Worm (Caenorhabditis elegans) whole organism, L1 larva: Measurements from ENCODE around the gene rab-30.
A peak's percentile ranks its signal among the peaks of the same experiment; 100 is the strongest.

Experiments
- F16B12.6 ChIP-seq: fragments of 150-350 bp; optimal IDR thresholded peaks from 2 replicates; lab custom pipeline; 2014; ENCODE audit warnings: missing biosample characterization, missing genetic modification characterization
- Y116A8C.19 ChIP-seq: sonication (generic microtip); optimal IDR thresholded peaks from 2 replicates; lab custom pipeline; 2016; ENCODE audit warnings: missing compliant biosample characterization, missing genetic modification characterization, borderline replicate concordance
- alr-1 ChIP-seq: fragments of 200-800 bp; sonication (Bioruptor generic); optimal IDR thresholded peaks from 2 replicates; lab custom pipeline; 2018; ENCODE audit warnings: borderline replicate concordance, mild to moderate bottlenecking, missing genetic modification characterization, missing compliant biosample characterization
- ama-1 ChIP-seq: fragments of 150-350 bp; optimal IDR thresholded peaks from 2 replicates; lab custom pipeline; 2014
- ceh-63 ChIP-seq: fragments of 200-800 bp; sonication (Bioruptor generic); optimal IDR thresholded peaks from 2 replicates; lab custom pipeline; 2018; ENCODE audit warnings: mild to moderate bottlenecking, missing genetic modification characterization, missing compliant biosample characterization
- ceh-8 ChIP-seq: fragments of 200-800 bp; sonication (Bioruptor generic); optimal IDR thresholded peaks from 2 replicates; lab custom pipeline; 2018; ENCODE audit warnings: mild to moderate bottlenecking, missing genetic modification characterization, moderate library complexity, missing compliant biosample characterization
- ceh-82 ChIP-seq, 3 experiments: fragments of 150-350 bp in 1 of 3; sonication (generic microtip) in 2 of 3; optimal IDR thresholded peaks; 2 replicates each; lab custom pipeline; 2014 to 2017; ENCODE audit warnings: missing biosample characterization in 3 of 3, missing genetic modification characterization in 3 of 3
- ceh-88 ChIP-seq: fragments of 200-800 bp; sonication (Bioruptor generic); IDR thresholded peaks from 2 replicates; pipeline ENCODE4 v1.3.6; 2022; ENCODE audit warnings: missing genetic modification characterization, missing compliant biosample characterization
- ces-1 ChIP-seq: fragments of 150-350 bp; optimal IDR thresholded peaks from 2 replicates; lab custom pipeline; 2014; ENCODE audit warnings: missing biosample characterization, missing genetic modification reagents, missing genetic modification characterization
- dpl-1 ChIP-seq, 3 experiments: fragments of 150-350 bp in 2 of 3; sonication (generic microtip) in 1 of 3; optimal IDR thresholded peaks; 2 replicates each; lab custom pipeline; 2014 to 2017; ENCODE audit warnings: missing biosample characterization in 3 of 3, missing genetic modification characterization in 3 of 3, missing genetic modification reagents in 3 of 3
- dsc-1 ChIP-seq: sonication (generic microtip); optimal IDR thresholded peaks from 2 replicates; lab custom pipeline; 2016; ENCODE audit warnings: mild to moderate bottlenecking, missing genetic modification characterization, missing compliant biosample characterization
- efl-1 ChIP-seq, 4 experiments: fragments of 150-350 bp; optimal IDR thresholded peaks in 3 of 4; peaks in 1 of 4; 1 replicate in 1 of 4; 2 replicates in 3 of 4; lab custom pipeline; 2014; ENCODE audit warnings: missing biosample characterization in 2 of 4, missing genetic modification characterization in 2 of 4, missing genetic modification reagents in 2 of 4
- efl-3 ChIP-seq: fragments of 200-800 bp; sonication (Bioruptor generic); optimal IDR thresholded peaks from 2 replicates; lab custom pipeline; 2018; ENCODE audit warnings: mild to moderate bottlenecking, missing genetic modification characterization, missing compliant biosample characterization
- egl-13 ChIP-seq: sonication (generic microtip); optimal IDR thresholded peaks from 2 replicates; lab custom pipeline; 2016; ENCODE audit warnings: missing genotype, missing genetic modification reagents, missing genetic modification characterization, missing compliant biosample characterization
- egl-27 ChIP-seq, 2 experiments: fragments of 150-350 bp in 1 of 2; sonication (generic microtip); optimal IDR thresholded peaks; 3 replicates each; lab custom pipeline; 2017 to 2018; ENCODE audit warnings: missing biosample characterization in 2 of 2, missing genetic modification characterization in 2 of 2, missing genetic modification reagents in 2 of 2
- elt-2 ChIP-seq: sonication (generic microtip); optimal IDR thresholded peaks from 2 replicates; lab custom pipeline; 2016; ENCODE audit warnings: missing genetic modification characterization, mild to moderate bottlenecking, inconsistent platforms, missing compliant biosample characterization, missing genetic modification reagents
- elt-3 ChIP-seq, 6 experiments: fragments of 150-350 bp in 1 of 6; sonication (generic microtip); optimal IDR thresholded peaks; 2 replicates each; lab custom pipeline; 2017 to 2018; ENCODE audit warnings: missing biosample characterization in 6 of 6, missing genetic modification characterization in 6 of 6, inconsistent platforms in 1 of 6
- ets-5 ChIP-seq: fragments of 200-800 bp; sonication (Bioruptor generic); IDR thresholded peaks from 2 replicates; pipeline ENCODE4 v1.3.6; 2022; ENCODE audit warnings: missing genetic modification characterization, missing compliant biosample characterization
- fos-1 ChIP-seq: fragments of 150-350 bp; optimal IDR thresholded peaks from 2 replicates; lab custom pipeline; 2014; ENCODE audit warnings: missing biosample characterization, missing genetic modification characterization
- grh-1 ChIP-seq: fragments of 200-800 bp; sonication (Bioruptor generic); IDR thresholded peaks from 2 replicates; pipeline ENCODE4 v1.3.6; 2022; ENCODE audit warnings: missing genetic modification reagents, missing genetic modification characterization, missing compliant biosample characterization
- hlh-4 ChIP-seq: sonication (generic microtip); optimal IDR thresholded peaks from 2 replicates; lab custom pipeline; 2016; ENCODE audit warnings: mild to moderate bottlenecking, missing genetic modification characterization, missing compliant biosample characterization
- lin-13 ChIP-seq: fragments of 150-350 bp; optimal IDR thresholded peaks from 2 replicates; lab custom pipeline; 2014; ENCODE audit warnings: missing biosample characterization, missing genetic modification reagents, missing genetic modification characterization
- lin-14 ChIP-seq: fragments of 200-800 bp; sonication (Bioruptor generic); optimal IDR thresholded peaks from 2 replicates; lab custom pipeline; 2018; ENCODE audit warnings: mild to moderate bottlenecking, missing genetic modification characterization, moderate library complexity, missing compliant biosample characterization
- lin-15B ChIP-seq: fragments of 150-350 bp; sonication (generic microtip); optimal IDR thresholded peaks from 3 replicates; lab custom pipeline; 2014; ENCODE audit warnings: missing biosample characterization, missing genetic modification characterization
- lin-35 ChIP-seq, 2 experiments: fragments of 150-350 bp; optimal IDR thresholded peaks; 2 replicates each; lab custom pipeline; 2014; ENCODE audit warnings: missing biosample characterization in 2 of 2, missing genetic modification characterization in 2 of 2, missing genetic modification reagents in 2 of 2
- lsy-2 ChIP-seq, 2 experiments: fragments of 150-350 bp; optimal IDR thresholded peaks; 2 replicates each; lab custom pipeline; 2014; ENCODE audit warnings: missing biosample characterization in 2 of 2, missing genetic modification characterization in 2 of 2
- mdl-1 ChIP-seq, 2 experiments: fragments of 150-350 bp; optimal IDR thresholded peaks; 2 replicates each; lab custom pipeline; 2014 to 2017; ENCODE audit warnings: missing biosample characterization in 2 of 2, missing genetic modification characterization in 2 of 2, inconsistent platforms in 1 of 2
- nhr-11 ChIP-seq: fragments of 150-350 bp; optimal IDR thresholded peaks from 2 replicates; lab custom pipeline; 2014; ENCODE audit warnings: missing biosample characterization, missing genetic modification characterization
- nhr-12 ChIP-seq: sonication (generic microtip); optimal IDR thresholded peaks from 2 replicates; lab custom pipeline; 2017; ENCODE audit warnings: missing biosample characterization, missing genetic modification characterization
- nhr-20 ChIP-seq: sonication (generic microtip); optimal IDR thresholded peaks from 2 replicates; lab custom pipeline; 2016; ENCODE audit warnings: mild to moderate bottlenecking, missing genetic modification characterization, missing compliant biosample characterization
- nhr-237 ChIP-seq: fragments of 150-350 bp; optimal IDR thresholded peaks from 2 replicates; lab custom pipeline; 2014; ENCODE audit warnings: missing biosample characterization, missing genetic modification characterization
- nhr-71 ChIP-seq: sonication (generic microtip); optimal IDR thresholded peaks from 2 replicates; lab custom pipeline; 2016; ENCODE audit warnings: mild to moderate bottlenecking, missing genetic modification characterization, moderate library complexity, missing compliant biosample characterization
- nhr-76 ChIP-seq: sonication (generic microtip); optimal IDR thresholded peaks from 2 replicates; lab custom pipeline; 2017; ENCODE audit warnings: missing biosample characterization, missing genetic modification characterization
- nhr-85 ChIP-seq: sonication (generic microtip); peaks from one replicate; lab custom pipeline; 2016; ENCODE audit warnings: missing genetic modification characterization, inconsistent platforms, missing compliant biosample characterization
- pag-3 ChIP-seq: sonication (generic microtip); optimal IDR thresholded peaks from 2 replicates; lab custom pipeline; 2017; ENCODE audit warnings: missing genetic modification characterization, mild to moderate bottlenecking, missing compliant biosample characterization, antibody characterized with exemption, borderline replicate concordance; ENCODE audit not compliant: insufficient read depth
- pax-3 ChIP-seq: fragments of 200-800 bp; sonication (Bioruptor generic); optimal IDR thresholded peaks from 2 replicates; lab custom pipeline; 2018; ENCODE audit warnings: mild to moderate bottlenecking, missing genetic modification characterization, moderate library complexity, missing compliant biosample characterization
- pqm-1 ChIP-seq: sonication (generic microtip); optimal IDR thresholded peaks from 3 replicates; lab custom pipeline; 2017; ENCODE audit warnings: missing biosample characterization, missing genetic modification characterization
- rnt-1 ChIP-seq: sonication (generic microtip); optimal IDR thresholded peaks from 2 replicates; lab custom pipeline; 2016; ENCODE audit warnings: mild to moderate bottlenecking, missing genetic modification characterization, moderate library complexity, missing compliant biosample characterization
- skn-1 ChIP-seq: fragments of 150-350 bp; optimal IDR thresholded peaks from 2 replicates; lab custom pipeline; 2014; ENCODE audit warnings: missing biosample characterization, missing genetic modification characterization
- snpc-4 ChIP-seq: fragments of 150-350 bp; optimal IDR thresholded peaks from 2 replicates; lab custom pipeline; 2014; ENCODE audit warnings: missing biosample characterization, missing genetic modification characterization
- snu-23 ChIP-seq: sonication (generic microtip); optimal IDR thresholded peaks from 2 replicates; lab custom pipeline; 2016; ENCODE audit warnings: missing genetic modification characterization, missing compliant biosample characterization
- sptf-1 ChIP-seq: fragments of 150-350 bp; optimal IDR thresholded peaks from 2 replicates; lab custom pipeline; 2014; ENCODE audit warnings: missing biosample characterization, missing genetic modification characterization
- sup-37 ChIP-seq: fragments of 200-800 bp; sonication (Bioruptor generic); optimal IDR thresholded peaks from 2 replicates; lab custom pipeline; 2018; ENCODE audit warnings: mild to moderate bottlenecking, missing genetic modification characterization, missing compliant biosample characterization
- swsn-7 ChIP-seq: sonication (generic microtip); optimal IDR thresholded peaks from 2 replicates; lab custom pipeline; 2016; ENCODE audit warnings: missing genetic modification characterization, missing compliant biosample characterization
- tbx-2 ChIP-seq: sonication (generic microtip); optimal IDR thresholded peaks from 2 replicates; lab custom pipeline; 2016; ENCODE audit warnings: missing genetic modification characterization, missing compliant biosample characterization
- unc-130 ChIP-seq: fragments of 150-350 bp; optimal IDR thresholded peaks from 2 replicates; lab custom pipeline; 2017; ENCODE audit warnings: missing biosample characterization, missing genetic modification characterization, inconsistent platforms
- unc-30 ChIP-seq: sonication (generic microtip); optimal IDR thresholded peaks from 2 replicates; lab custom pipeline; 2017; ENCODE audit warnings: missing biosample characterization, missing genetic modification characterization
- unc-62 ChIP-seq: fragments of 150-350 bp; optimal IDR thresholded peaks from 2 replicates; lab custom pipeline; 2014; ENCODE audit warnings: missing biosample characterization, missing genetic modification reagents, missing genetic modification characterization
- unc-98 ChIP-seq: fragments of 200-800 bp; sonication (Bioruptor generic); IDR thresholded peaks from 2 replicates; pipeline ENCODE4 v1.3.6; 2022; ENCODE audit warnings: missing genetic modification characterization, missing compliant biosample characterization
- ztf-11 ChIP-seq, 2 experiments: sonication (generic microtip); optimal IDR thresholded peaks; 2 replicates each; lab custom pipeline; 2016 to 2017; ENCODE audit warnings: missing genetic modification characterization in 2 of 2, missing biosample characterization in 1 of 2, missing compliant biosample characterization in 1 of 2
- ztf-4 ChIP-seq: fragments of 150-350 bp; optimal IDR thresholded peaks from 2 replicates; lab custom pipeline; 2014; ENCODE audit warnings: missing biosample characterization, missing genetic modification characterization

The rab-30 gene

DNA sequence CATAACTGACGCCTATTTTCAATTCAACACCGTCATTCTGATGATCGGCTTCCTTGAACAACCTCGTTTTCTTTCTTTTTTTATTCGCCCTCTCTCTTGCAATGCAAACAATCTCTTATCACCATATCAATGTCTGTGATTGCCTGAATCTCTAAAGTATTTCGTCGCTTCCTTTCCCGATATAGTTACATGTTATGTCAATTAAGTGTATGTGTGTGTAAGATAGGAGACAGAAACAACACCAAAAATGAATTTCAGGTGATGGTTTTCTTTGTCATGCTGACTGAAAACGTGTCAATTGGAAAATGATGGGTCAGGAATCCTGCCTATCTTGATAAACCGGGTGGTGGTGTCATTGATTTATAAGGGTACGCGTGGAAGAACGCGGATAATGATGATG, 27.1 kb upstream of the rab-30 start (continued):
- TF ChIP-seq efl-1 (optimal IDR thresholded peaks at IDR 0.05; lab: Kevin White, UChicago) (no peak), efl-1 (GFP tag; optimal IDR thresholded peaks at IDR 0.05 in 1 of 2; lab: Kevin White, UChicago) (peak in 1 of 2 experiments; percentile 91), elt-3 (tag; optimal IDR thresholded peaks at IDR 0.05; lab: Kevin White, UChicago) (peak in 5 of 6 experiments; percentile 48 to 95 (median 70)), ets-5 (no peak)

DNA sequence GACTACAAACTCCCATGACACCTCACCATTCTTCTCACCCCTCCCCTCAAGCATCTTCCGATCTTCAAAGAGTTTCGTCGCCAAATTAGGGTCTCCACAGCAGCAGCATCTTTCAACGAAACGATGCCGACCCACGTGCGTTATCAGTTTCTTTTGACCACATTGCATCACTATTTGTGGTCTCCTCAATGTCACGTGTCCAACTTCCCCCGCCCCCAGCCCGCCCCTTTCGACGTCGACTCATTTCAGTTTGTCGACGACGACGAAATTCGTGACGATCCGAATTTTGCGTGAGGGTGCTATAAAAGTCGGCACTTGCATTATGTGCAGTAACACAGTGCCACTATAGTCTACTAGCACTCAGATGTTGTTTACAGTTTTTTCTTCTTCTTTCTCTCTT, 26.2 kb upstream of the rab-30 start:
- TF ChIP-seq ceh-82 (tag; optimal IDR thresholded peaks at IDR 0.05; lab: Kevin White, UChicago) (no peak), ceh-63 (GFP tag; lab: Kevin White, UChicago) (no peak), alr-1 (tag; lab: Kevin White, UChicago) (no peak), dpl-1 (GFP tag; optimal IDR thresholded peaks at IDR 0.05; lab: Kevin White, UChicago) (no peak), unc-30 (tag; lab: Kevin White, UChicago) (no peak), nhr-237 (tag; lab: Kevin White, UChicago) (no peak), ztf-4 (tag; lab: Kevin White, UChicago) (peak; percentile 14), nhr-76 (tag; lab: Kevin White, UChicago) (no peak), lin-35 (GFP tag; optimal IDR thresholded peaks at IDR 0.05; lab: Kevin White, UChicago) (peak in 1 of 2 experiments; percentile 59), dsc-1 (tag; lab: Kevin White, UChicago) (no peak), efl-3 (no peak), ama-1 (lab: Kevin White, UChicago) (no peak), egl-13 (tag; lab: Kevin White, UChicago) (no peak), snu-23 (GFP tag; lab: Kevin White, UChicago) (peak; percentile 29), pag-3 (no peak), egl-27 (tag; optimal IDR thresholded peaks at IDR 0.05; lab: Kevin White, UChicago) (no peak), unc-62 (GFP tag; lab: Kevin White, UChicago) (no peak), elt-2 (tag; lab: Kevin White, UChicago) (peak; percentile 80), rnt-1 (no peak), lin-14 (GFP tag; lab: Kevin White, UChicago) (peak; percentile 70), lin-15B (tag; lab: Kevin White, UChicago) (no peak), fos-1 (tag; lab: Kevin White, UChicago) (no peak), unc-130 (no peak), lin-13 (no peak), unc-98 (GFP tag; lab: Robert Waterston, UW) (no peak), hlh-4 (tag; lab: Kevin White, UChicago) (no peak), elt-3 (tag; optimal IDR thresholded peaks at IDR 0.05; lab: Kevin White, UChicago) (peak in 5 of 6 experiments; percentile 14 to 69 (median 63)), nhr-71 (tag; lab: Kevin White, UChicago) (peak; percentile 58), nhr-20 (tag; lab: Kevin White, UChicago) (peak; percentile 55), ztf-11 (tag; optimal IDR thresholded peaks at IDR 0.05; lab: Kevin White, UChicago) (no peak), ceh-88 (GFP tag; lab: Robert Waterston, UW) (no peak), nhr-11 (tag; lab: Kevin White, UChicago) (no peak), ces-1 (GFP tag; lab: Kevin White, UChicago) (no peak), ceh-8 (GFP tag; lab: Kevin White, UChicago) (no peak), snpc-4 (tag; lab: Kevin White, UChicago) (no peak), nhr-12 (tag; lab: Kevin White, UChicago) (no peak), tbx-2 (tag; lab: Kevin White, UChicago) (no peak), nhr-85 (tag; lab: Kevin White, UChicago) (peak; percentile 88), Y116A8C.19 (tag; lab: Kevin White, UChicago) (no peak), pqm-1 (tag; lab: Kevin White, UChicago) (no peak), F16B12.6 (no peak), pax-3 (tag; lab: Kevin White, UChicago) (no peak), sup-37 (GFP tag; lab: Kevin White, UChicago) (no peak), sptf-1 (no peak), lsy-2 (tag; optimal IDR thresholded peaks at IDR 0.05; lab: Kevin White, UChicago) (no peak), swsn-7 (tag; lab: Kevin White, UChicago) (no peak), skn-1 (tag; lab: Kevin White, UChicago) (no peak), grh-1 (GFP tag; lab: Robert Waterston, UW) (0 out of 2 replicates have a peak, but pooled peaks have one; percentile 50), mdl-1 (tag; optimal IDR thresholded peaks at IDR 0.05; lab: Kevin White, UChicago) (peak; percentile 29 to 90)
